Fruit fly (Drosophila melanogaster) whole organism, embryonic: ENCODE results near the gene QC.

Source experiments
- Aef1 ChIP-seq: fragments of 200-800 bp; sonication (Bioruptor generic); IDR thresholded peaks from 3 replicates; pipeline ENCODE4 v1.3.6; 2022; ENCODE audit warnings: missing biosample characterization, missing genetic modification characterization
- CG12155 ChIP-seq: fragments of 200-800 bp; sonication (Bioruptor generic); optimal IDR thresholded peaks from 3 replicates; lab custom pipeline; 2016; ENCODE audit warnings: missing biosample characterization, missing genetic modification characterization
- CG13624 ChIP-seq: fragments of 200-800 bp; sonication (Bioruptor generic); optimal IDR thresholded peaks from 2 replicates; lab custom pipeline; 2016; ENCODE audit warnings: missing biosample characterization, missing genetic modification characterization
- CG13775 ChIP-seq: fragments of 200-800 bp; sonication (Bioruptor generic); optimal IDR thresholded peaks from 3 replicates; lab custom pipeline; 2017; ENCODE audit warnings: missing biosample characterization, mild to moderate bottlenecking, missing genetic modification characterization
- CG14710 ChIP-seq: fragments of 200-800 bp; sonication (Bioruptor generic); optimal IDR thresholded peaks from 3 replicates; lab custom pipeline; 2019; ENCODE audit warnings: missing biosample characterization, mild to moderate bottlenecking, missing genetic modification characterization, moderate library complexity
- CG17328 ChIP-seq: fragments of 200-800 bp; sonication (Bioruptor generic); IDR thresholded peaks from 2 replicates; pipeline ENCODE4 v1.3.6; 2022; ENCODE audit warnings: missing biosample characterization, missing genetic modification characterization
- CG2120 ChIP-seq: fragments of 200-800 bp; sonication (Bioruptor generic); optimal IDR thresholded peaks from 3 replicates; lab custom pipeline; 2016; ENCODE audit warnings: missing biosample characterization, missing genetic modification characterization
- CG33213 ChIP-seq: fragments of 200-800 bp; sonication (Bioruptor generic); optimal IDR thresholded peaks from 3 replicates; lab custom pipeline; 2016; ENCODE audit warnings: missing biosample characterization, missing genetic modification characterization
- CG3407 ChIP-seq: fragments of 200-800 bp; sonication (Bioruptor generic); optimal IDR thresholded peaks from 2 replicates; lab custom pipeline; 2018; ENCODE audit warnings: missing biosample characterization, mild to moderate bottlenecking, missing genetic modification characterization
- CG4424 ChIP-seq: fragments of 200-800 bp; sonication (Bioruptor generic); optimal IDR thresholded peaks from 3 replicates; lab custom pipeline; 2016; ENCODE audit warnings: missing biosample characterization, missing genetic modification characterization
- CG4617 ChIP-seq: fragments of 200-800 bp; sonication (Bioruptor generic); optimal IDR thresholded peaks from 3 replicates; lab custom pipeline; 2016; ENCODE audit warnings: missing biosample characterization, missing genetic modification characterization, borderline replicate concordance
- CG6683 ChIP-seq: fragments of 200-800 bp; sonication (Bioruptor generic); optimal IDR thresholded peaks from 2 replicates; lab custom pipeline; 2017; ENCODE audit warnings: missing biosample characterization, mild to moderate bottlenecking, missing genetic modification characterization, missing genetic modification reagents
- CG8089 ChIP-seq: fragments of 200-800 bp; sonication (Bioruptor generic); optimal IDR thresholded peaks from 3 replicates; lab custom pipeline; 2016; ENCODE audit warnings: missing biosample characterization, missing genetic modification characterization
- CG8944 ChIP-seq: fragments of 200-800 bp; sonication (Bioruptor generic); optimal IDR thresholded peaks from 3 replicates; lab custom pipeline; 2016; ENCODE audit warnings: missing biosample characterization, missing genetic modification characterization
- CG9727 ChIP-seq: fragments of 200-800 bp; sonication (Bioruptor generic); optimal IDR thresholded peaks from 3 replicates; lab custom pipeline; 2017; ENCODE audit warnings: missing biosample characterization, mild to moderate bottlenecking, missing genetic modification characterization
- CoRest ChIP-seq: fragments of 200-800 bp; sonication (Bioruptor generic); optimal IDR thresholded peaks from 3 replicates; lab custom pipeline; 2018; ENCODE audit warnings: missing biosample characterization, mild to moderate bottlenecking, missing genetic modification characterization, moderate library complexity
- E2f1 ChIP-seq: fragments of 200-800 bp; sonication (Bioruptor generic); IDR thresholded peaks from 2 replicates; pipeline ENCODE4 v1.3.6; 2022; ENCODE audit warnings: missing biosample characterization, missing genetic modification characterization
- Fer3 ChIP-seq: fragments of 200-800 bp; sonication (Bioruptor generic); optimal IDR thresholded peaks from 2 replicates; lab custom pipeline; 2018; ENCODE audit warnings: missing biosample characterization, mild to moderate bottlenecking, missing genetic modification characterization, moderate library complexity
- HLH4C ChIP-seq: fragments of 200-800 bp; sonication (Bioruptor generic); IDR thresholded peaks from 3 replicates; pipeline ENCODE4 v1.3.6; 2022; ENCODE audit warnings: missing biosample characterization, missing genetic modification characterization; ENCODE audit not compliant: partially characterized antibody
- NK7.1 ChIP-seq: fragments of 200-800 bp; sonication (Bioruptor generic); optimal IDR thresholded peaks from 3 replicates; lab custom pipeline; 2016; ENCODE audit warnings: missing biosample characterization, missing genetic modification characterization
- Sox102F ChIP-seq: fragments of 200-800 bp; sonication (Bioruptor generic); optimal IDR thresholded peaks from 2 replicates; lab custom pipeline; 2018; ENCODE audit warnings: missing biosample characterization, mild to moderate bottlenecking, missing genetic modification characterization, moderate library complexity
- Ssrp ChIP-seq: fragments of 200-800 bp; sonication (Bioruptor generic); optimal IDR thresholded peaks from 2 replicates; lab custom pipeline; 2018; ENCODE audit warnings: missing biosample characterization, mild to moderate bottlenecking, missing genetic modification characterization, moderate library complexity
- Trl ChIP-seq, 3 experiments: fragments of >200 bp in 2 of 3; fragments of 200-800 bp in 1 of 3; sonication (Bioruptor generic) in 1 of 3; optimal IDR thresholded peaks; 2 replicates in 1 of 3; 3 replicates in 2 of 3; lab custom pipeline; 2016 to 2017; ENCODE audit warnings: missing biosample characterization in 1 of 3, missing genetic modification characterization in 1 of 3
- ab ChIP-seq: fragments of 200-800 bp; sonication (Bioruptor generic); optimal IDR thresholded peaks from 2 replicates; lab custom pipeline; 2016; ENCODE audit warnings: missing biosample characterization, missing genetic modification characterization
- bsh ChIP-seq, 2 experiments: fragments of 200-800 bp; sonication (Bioruptor generic); optimal IDR thresholded peaks; 2 replicates each; lab custom pipeline; 2017 to 2018; ENCODE audit warnings: mild to moderate bottlenecking in 2 of 2, missing biosample characterization in 2 of 2, missing genetic modification characterization in 2 of 2, moderate library complexity in 1 of 2
- chm ChIP-seq: fragments of 200-800 bp; sonication (Bioruptor generic); IDR thresholded peaks from 2 replicates; pipeline ENCODE4 v1.3.6; 2022; ENCODE audit warnings: missing biosample characterization, missing genetic modification characterization
- dmrt11E ChIP-seq: fragments of 200-800 bp; sonication (Bioruptor generic); optimal IDR thresholded peaks from 3 replicates; lab custom pipeline; 2018; ENCODE audit warnings: missing biosample characterization, mild to moderate bottlenecking, missing genetic modification characterization, moderate library complexity
- dpn ChIP-seq, 2 experiments: fragments of 200-800 bp; sonication (Bioruptor generic); optimal IDR thresholded peaks; 3 replicates each; lab custom pipeline; 2016; ENCODE audit warnings: missing biosample characterization in 2 of 2, missing genetic modification characterization in 2 of 2
- ewg ChIP-seq: fragments of 200-800 bp; sonication (Bioruptor generic); optimal IDR thresholded peaks from 3 replicates; lab custom pipeline; 2017; ENCODE audit warnings: mild to moderate bottlenecking, missing biosample characterization, missing genetic modification reagents, missing genetic modification characterization
- exex ChIP-seq: fragments of 200-800 bp; sonication (Bioruptor generic); optimal IDR thresholded peaks from 4 replicates; lab custom pipeline; 2018; ENCODE audit warnings: missing biosample characterization, mild to moderate bottlenecking, missing genetic modification characterization, moderate library complexity
- gce ChIP-seq: fragments of 200-800 bp; sonication (Bioruptor generic); IDR thresholded peaks from 3 replicates; pipeline ENCODE4 v1.3.6; 2022; ENCODE audit warnings: missing biosample characterization, missing genetic modification characterization
- gsb-n ChIP-seq: fragments of 200-800 bp; sonication (Bioruptor generic); optimal IDR thresholded peaks from 3 replicates; lab custom pipeline; 2018; ENCODE audit warnings: missing biosample characterization, mild to moderate bottlenecking, missing genetic modification characterization
- ind ChIP-seq: fragments of 200-800 bp; sonication (Bioruptor generic); optimal IDR thresholded peaks from 3 replicates; lab custom pipeline; 2016; ENCODE audit warnings: missing biosample characterization, missing genetic modification characterization
- kni ChIP-seq: fragments of 200-800 bp; sonication (Bioruptor generic); optimal IDR thresholded peaks from 3 replicates; lab custom pipeline; 2017; ENCODE audit warnings: mild to moderate bottlenecking, missing biosample characterization, missing genetic modification reagents, missing genetic modification characterization
- otp ChIP-seq: fragments of 200-800 bp; sonication (Bioruptor generic); IDR thresholded peaks from 3 replicates; pipeline ENCODE4, ENCODE4 v1.3.6; 2022; ENCODE audit warnings: missing biosample characterization, missing genetic modification characterization
- pzg ChIP-seq: fragments of 200-800 bp; sonication (Bioruptor generic); optimal IDR thresholded peaks from 3 replicates; lab custom pipeline; 2018; ENCODE audit warnings: missing biosample characterization, mild to moderate bottlenecking, missing genetic modification characterization, moderate library complexity
- schlank ChIP-seq: fragments of 200-800 bp; sonication (Bioruptor generic); optimal IDR thresholded peaks from 2 replicates; lab custom pipeline; 2018; ENCODE audit warnings: missing biosample characterization, mild to moderate bottlenecking, missing genetic modification characterization
- slbo ChIP-seq: fragments of 200-800 bp; sonication (Bioruptor generic); IDR thresholded peaks from 2 replicates; pipeline ENCODE4 v1.3.6; 2022; ENCODE audit warnings: missing biosample characterization, missing genetic modification characterization
- stwl ChIP-seq: fragments of 200-800 bp; sonication (Bioruptor generic); optimal IDR thresholded peaks from 3 replicates; lab custom pipeline; 2018; ENCODE audit warnings: missing biosample characterization, mild to moderate bottlenecking, missing genetic modification characterization, moderate library complexity
- tll ChIP-seq, 2 experiments: fragments of 200-800 bp in 1 of 2; fragments of >200 bp in 1 of 2; sonication (Bioruptor generic) in 1 of 2; optimal IDR thresholded peaks; 2 replicates each; lab custom pipeline; 2017 to 2019; ENCODE audit warnings: missing biosample characterization in 2 of 2, missing genetic modification characterization in 2 of 2, mild to moderate bottlenecking in 1 of 2, moderate library complexity in 1 of 2
- unc-4 ChIP-seq: fragments of 200-800 bp; sonication (Bioruptor generic); IDR thresholded peaks from 2 replicates; pipeline ENCODE4 v1.3.6; 2022; ENCODE audit warnings: missing biosample characterization, missing genetic modification characterization; ENCODE audit not compliant: partially characterized antibody

The QC gene

DNA sequence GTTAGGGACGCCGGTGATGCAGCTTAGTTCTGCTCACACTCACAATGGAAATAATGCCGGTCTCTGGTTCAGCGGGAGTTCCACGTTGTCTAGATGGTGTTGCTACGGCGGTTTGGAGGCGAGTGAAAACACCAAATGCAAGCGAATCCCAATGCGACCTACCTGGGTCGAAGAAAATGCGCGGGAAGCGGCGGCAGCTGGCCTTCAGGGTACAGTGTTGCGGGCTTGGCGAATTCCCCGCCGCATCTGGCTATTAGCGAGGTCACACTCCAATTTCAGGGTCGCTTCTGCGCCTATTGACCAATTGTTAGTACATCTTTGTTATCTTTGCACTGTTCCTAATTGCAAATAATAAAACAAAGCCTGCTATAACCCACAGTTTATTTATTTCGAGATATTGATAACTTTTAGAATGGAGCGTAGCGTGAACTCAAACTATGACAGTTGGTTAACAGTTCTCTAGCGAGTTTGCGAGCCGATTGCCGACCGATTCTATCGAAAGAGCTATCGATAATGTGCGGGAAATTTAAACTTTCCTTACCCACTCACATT is 30.2 kb upstream of the QC start, which contains the start of gene Rcc1 (continued):
- TF ChIP-seq schlank (tag; lab: Kevin White, UChicago) (no peak), Ssrp (tag; lab: Kevin White, UChicago) (no peak), CG9727 (peak; percentile 12), tll (GFP tag; optimal IDR thresholded peaks at IDR 0.05; lab: Kevin White, UChicago) (peak in 1 of 2 experiments; percentile 77), CoRest (peak; percentile 53), pzg (GFP tag; lab: Kevin White, UChicago) (peak; percentile 90), CG3407 (GFP tag; lab: Kevin White, UChicago) (no peak), CG13775 (GFP tag; lab: Kevin White, UChicago) (peak; percentile 5), kni (peak; percentile 64), ab (GFP tag; lab: Kevin White, UChicago) (no peak), Fer3 (tag; lab: Kevin White, UChicago) (no peak), dpn (GFP tag; optimal IDR thresholded peaks at IDR 0.05; lab: Kevin White, UChicago) (peak; percentile 14 to 24), E2f1 (GFP tag; lab: Robert Waterston, UW) (peak; percentile 89), bsh (GFP tag; optimal IDR thresholded peaks at IDR 0.05; lab: Kevin White, UChicago) (no peak), otp (GFP tag; lab: Robert Waterston, UW) (0 out of 3 replicates have a peak, but pooled peaks have one; percentile 9), ewg (peak; percentile 88), CG14710 (tag; lab: Kevin White, UChicago) (peak; percentile 86), Trl (optimal IDR thresholded peaks at IDR 0.05; lab: Kevin White, UChicago) (no peak), Trl (GFP tag; optimal IDR thresholded peaks at IDR 0.05; lab: Kevin White, UChicago) (peak; percentile 16), CG8089 (no peak), CG8944 (peak; percentile 29), Aef1 (GFP tag; lab: Robert Waterston, UW) (no peak), CG13624 (GFP tag; lab: Kevin White, UChicago) (peak; percentile 43), gce (GFP tag; lab: Robert Waterston, UW) (no peak), exex (tag; lab: Kevin White, UChicago) (no peak), unc-4 (GFP tag; lab: Robert Waterston, UW) (peak; percentile 64), NK7.1 (GFP tag; lab: Kevin White, UChicago) (no peak), CG2120 (GFP tag; lab: Kevin White, UChicago) (peak; percentile 51), stwl (tag; lab: Kevin White, UChicago) (peak; percentile 52), ind (peak; percentile 1), slbo (GFP tag; lab: Robert Waterston, UW) (peak; percentile 28; the same call in 1 of the 2 replicates), CG33213 (GFP tag; lab: Kevin White, UChicago) (peak; percentile 63), CG6683 (no peak), CG12155 (GFP tag; lab: Kevin White, UChicago) (peak; percentile 57), HLH4C (GFP tag; lab: Robert Waterston, UW) (peak; percentile 85), Sox102F (GFP tag; lab: Kevin White, UChicago) (no peak), CG4424 (GFP tag; lab: Kevin White, UChicago) (peak; percentile 8), CG17328 (GFP tag; lab: Robert Waterston, UW) (0 out of 2 replicates have a peak, but pooled peaks have one; percentile 12), chm (GFP tag; lab: Robert Waterston, UW) (no peak), CG4617 (peak; percentile 29), dmrt11E (peak; percentile 24), gsb-n (tag; lab: Kevin White, UChicago) (peak; percentile 2)
- TF ChIP-seq, all 482 proteins: peak for 142
